Worm (Caenorhabditis elegans) whole organism, L2 larva: ENCODE data around the gene K09E3.7.

Experiments used
- C34F6.9 ChIP-seq: fragments of 150-350 bp; optimal IDR thresholded peaks from 2 replicates; lab custom pipeline; 2014; ENCODE audit warnings: missing biosample characterization, missing genetic modification characterization
- F13H6.1 ChIP-seq: sonication (generic microtip); optimal IDR thresholded peaks from 2 replicates; lab custom pipeline; 2016; ENCODE audit warnings: missing genetic modification characterization, missing compliant biosample characterization
- R02D3.7 ChIP-seq: fragments of 150-350 bp; optimal IDR thresholded peaks from 2 replicates; lab custom pipeline; 2014; ENCODE audit warnings: missing biosample characterization, missing genetic modification characterization
- Y55F3AM.14 ChIP-seq: fragments of 200-800 bp; sonication (Bioruptor generic); optimal IDR thresholded peaks from 2 replicates; lab custom pipeline; 2018; ENCODE audit warnings: mild to moderate bottlenecking, missing genetic modification characterization, missing compliant biosample characterization
- ZK546.5 ChIP-seq: sonication (generic microtip); optimal IDR thresholded peaks from 2 replicates; lab custom pipeline; 2017; ENCODE audit warnings: missing biosample characterization, missing genetic modification characterization
- alr-1 ChIP-seq: fragments of 150-350 bp; optimal IDR thresholded peaks from 2 replicates; lab custom pipeline; 2014; ENCODE audit warnings: missing biosample characterization, missing genetic modification characterization
- aly-2 ChIP-seq: fragments of 150-350 bp; optimal IDR thresholded peaks from 2 replicates; lab custom pipeline; 2014; ENCODE audit warnings: missing biosample characterization, missing genetic modification characterization
- blmp-1 ChIP-seq: sonication (generic microtip); optimal IDR thresholded peaks from 2 replicates; lab custom pipeline; 2017; ENCODE audit warnings: missing genetic modification characterization, mild to moderate bottlenecking, missing compliant biosample characterization, antibody characterized with exemption, moderate library complexity; ENCODE audit not compliant: insufficient read depth
- ceh-82 ChIP-seq: fragments of 150-350 bp; optimal IDR thresholded peaks from 2 replicates; lab custom pipeline; 2014; ENCODE audit warnings: missing biosample characterization, missing genetic modification characterization
- crh-2 ChIP-seq: sonication (generic microtip); optimal IDR thresholded peaks from 2 replicates; lab custom pipeline; 2017; ENCODE audit warnings: missing biosample characterization, missing genetic modification characterization
- dmd-4 ChIP-seq: sonication (generic microtip); optimal IDR thresholded peaks from 2 replicates; lab custom pipeline; 2017; ENCODE audit warnings: missing biosample characterization, missing genetic modification characterization
- egl-27 ChIP-seq: sonication (generic microtip); optimal IDR thresholded peaks from 3 replicates; lab custom pipeline; 2017; ENCODE audit warnings: missing biosample characterization, missing genetic modification reagents, missing genetic modification characterization
- elt-1 ChIP-seq: fragments of 150-350 bp; optimal IDR thresholded peaks from 2 replicates; lab custom pipeline; 2014; ENCODE audit warnings: missing biosample characterization, missing genetic modification characterization
- elt-3 ChIP-seq: sonication (generic microtip); optimal IDR thresholded peaks from 2 replicates; lab custom pipeline; 2017; ENCODE audit warnings: missing biosample characterization, missing genetic modification characterization
- fos-1 ChIP-seq: fragments of 150-350 bp; optimal IDR thresholded peaks from 2 replicates; lab custom pipeline; 2014; ENCODE audit warnings: missing biosample characterization, missing genetic modification characterization
- gmeb-1 ChIP-seq: fragments of 150-350 bp; optimal IDR thresholded peaks from 2 replicates; lab custom pipeline; 2014; ENCODE audit warnings: missing biosample characterization, missing genetic modification characterization
- mbf-1 ChIP-seq: sonication (generic microtip); optimal IDR thresholded peaks from 2 replicates; lab custom pipeline; 2017; ENCODE audit warnings: missing biosample characterization, missing genetic modification characterization
- nhr-21 ChIP-seq: fragments of 150-350 bp; optimal IDR thresholded peaks from 2 replicates; lab custom pipeline; 2014; ENCODE audit warnings: missing biosample characterization, missing genetic modification characterization
- nhr-237 ChIP-seq: fragments of 150-350 bp; optimal IDR thresholded peaks from 2 replicates; lab custom pipeline; 2014; ENCODE audit warnings: missing biosample characterization, missing genetic modification characterization
- nhr-25 ChIP-seq: fragments of 150-350 bp; sonication (generic microtip); optimal IDR thresholded peaks from 3 replicates; lab custom pipeline; 2014; ENCODE audit warnings: missing biosample characterization, missing genetic modification characterization
- nhr-77 ChIP-seq: fragments of 150-350 bp; optimal IDR thresholded peaks from 2 replicates; lab custom pipeline; 2014; ENCODE audit warnings: missing biosample characterization, missing genetic modification characterization
- peb-1 ChIP-seq: fragments of 150-350 bp; optimal IDR thresholded peaks from 2 replicates; lab custom pipeline; 2014; ENCODE audit warnings: missing biosample characterization, missing genetic modification characterization
- skn-1 ChIP-seq: sonication (generic microtip); optimal IDR thresholded peaks from 2 replicates; lab custom pipeline; 2017; ENCODE audit warnings: missing biosample characterization, missing genetic modification characterization
- sma-3 ChIP-seq: sonication (generic microtip); optimal IDR thresholded peaks from 2 replicates; lab custom pipeline; 2016; ENCODE audit warnings: missing genetic modification reagents, missing genetic modification characterization, missing compliant biosample characterization
- sma-9 ChIP-seq, 2 experiments: fragments of 150-350 bp in 1 of 2; sonication (generic microtip) in 1 of 2; optimal IDR thresholded peaks; 2 replicates each; lab custom pipeline; 2014 to 2016; ENCODE audit warnings: missing genetic modification characterization in 2 of 2, mild to moderate bottlenecking in 1 of 2, missing biosample characterization in 1 of 2, missing compliant biosample characterization in 1 of 2, missing genetic modification reagents in 1 of 2, moderate library complexity in 1 of 2
- snpc-4 ChIP-seq: fragments of 150-350 bp; optimal IDR thresholded peaks from 2 replicates; lab custom pipeline; 2014; ENCODE audit warnings: missing biosample characterization, missing genetic modification characterization
- unc-39 ChIP-seq: fragments of 150-350 bp; optimal IDR thresholded peaks from 2 replicates; lab custom pipeline; 2014; ENCODE audit warnings: missing biosample characterization, missing genetic modification characterization
- unc-55 ChIP-seq: fragments of 150-350 bp; sonication (generic microtip); optimal IDR thresholded peaks from 3 replicates; lab custom pipeline; 2014; ENCODE audit warnings: missing biosample characterization, missing genetic modification reagents, missing genetic modification characterization
- zag-1 ChIP-seq: fragments of 150-350 bp; optimal IDR thresholded peaks from 2 replicates; lab custom pipeline; 2014; ENCODE audit warnings: missing biosample characterization, missing genetic modification characterization
- ztf-1 ChIP-seq: fragments of 200-800 bp; sonication (Bioruptor generic); conservative IDR thresholded peaks from 2 replicates; pipeline ENCODE4 v1.3.6; 2022; ENCODE audit warnings: missing genetic modification characterization, missing compliant biosample characterization
- ztf-11 ChIP-seq: sonication (generic microtip); optimal IDR thresholded peaks from 2 replicates; lab custom pipeline; 2017; ENCODE audit warnings: missing biosample characterization, missing genetic modification characterization

The K09E3.7 gene

ce11 chrX:17100656-17101055 is 33.7 kb downstream of the K09E3.7 start, which contains the start of gene lido-2:
Gene lido-2, minus strand, starts transcription at chrX:17100756.
- TF ChIP-seq elt-3 (tag; lab: Kevin White, UChicago), result no peak
- no peak for TF ChIP-seq nhr-77
- TF ChIP-seq nhr-25, result no peak
- no peak for TF ChIP-seq ztf-1 (GFP tag; lab: Robert Waterston, UW)
- TF ChIP-seq unc-55 (GFP tag; lab: Kevin White, UChicago), result no peak
- TF ChIP-seq mbf-1 (tag; lab: Kevin White, UChicago), result no peak
- no peak for TF ChIP-seq nhr-21 (tag; lab: Kevin White, UChicago)
- TF ChIP-seq ztf-11, result no peak
- TF ChIP-seq fos-1 (tag; lab: Kevin White, UChicago), result no peak
- no peak for TF ChIP-seq ceh-82 (tag; lab: Kevin White, UChicago)
- TF ChIP-seq skn-1 (tag; lab: Kevin White, UChicago), result no peak
- no peak for TF ChIP-seq gmeb-1 (tag; lab: Kevin White, UChicago)
- TF ChIP-seq aly-2 (tag; lab: Kevin White, UChicago), result no peak
- TF ChIP-seq zag-1 (tag; lab: Kevin White, UChicago), result no peak
- no peak for TF ChIP-seq egl-27 (tag; lab: Kevin White, UChicago)
- TF ChIP-seq dmd-4 (tag; lab: Kevin White, UChicago), result no peak
- TF ChIP-seq, all 48 proteins: peak for 0

ce11 chrX:17096508-17097234 is 37.7 kb downstream of the K09E3.7 start, which contains the start of gene lido-1:
Gene lido-1, minus strand, starts transcription at chrX:17096558.
- TF ChIP-seq dmd-4 (tag; lab: Kevin White, UChicago) (no peak), elt-1 (tag; lab: Kevin White, UChicago) (peak; percentile 35), nhr-77 (no peak), sma-9 (GFP tag; optimal IDR thresholded peaks at IDR 0.05; lab: Kevin White, UChicago) (peak; percentile 9), sma-9 (tag; optimal IDR thresholded peaks at IDR 0.05; lab: Kevin White, UChicago) (no peak)

DNA sequence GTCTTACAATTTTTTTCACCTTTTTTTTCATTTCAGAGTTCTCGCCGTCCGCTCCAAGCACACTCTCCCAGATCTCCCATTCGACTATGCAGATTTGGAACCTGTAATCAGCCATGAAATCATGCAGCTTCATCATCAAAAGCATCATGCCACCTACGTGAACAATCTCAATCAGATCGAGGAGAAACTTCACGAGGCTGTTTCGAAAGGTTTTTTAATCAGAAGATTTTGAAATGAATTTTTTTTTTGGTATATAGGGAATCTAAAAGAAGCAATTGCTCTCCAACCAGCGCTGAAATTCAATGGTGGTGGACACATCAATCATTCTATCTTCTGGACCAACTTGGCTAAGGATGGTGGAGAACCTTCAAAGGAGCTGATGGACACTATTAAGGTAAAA is 41.1 kb downstream of the K09E3.7 start, which contains the start of gene C08A9.3:
Gene C08A9.3 (minus strand): TSS at position 101 of the 400 bp plus-strand sequence.
- TF ChIP-seq nhr-237 (no peak), sma-9 (GFP tag; optimal IDR thresholded peaks at IDR 0.05; lab: Kevin White, UChicago) (no peak), sma-9 (tag; optimal IDR thresholded peaks at IDR 0.05; lab: Kevin White, UChicago) (no peak), C34F6.9 (no peak), peb-1 (tag; lab: Kevin White, UChicago) (no peak), blmp-1 (no peak), alr-1 (tag; lab: Kevin White, UChicago) (no peak), crh-2 (tag; lab: Kevin White, UChicago) (no peak), sma-3 (GFP tag; lab: Kevin White, UChicago) (no peak), Y55F3AM.14 (no peak), nhr-21 (tag; lab: Kevin White, UChicago) (no peak), elt-1 (tag; lab: Kevin White, UChicago) (no peak), unc-39 (tag; lab: Kevin White, UChicago) (no peak), R02D3.7 (tag; lab: Kevin White, UChicago) (no peak), nhr-77 (no peak), ztf-11 (no peak)

DNA sequence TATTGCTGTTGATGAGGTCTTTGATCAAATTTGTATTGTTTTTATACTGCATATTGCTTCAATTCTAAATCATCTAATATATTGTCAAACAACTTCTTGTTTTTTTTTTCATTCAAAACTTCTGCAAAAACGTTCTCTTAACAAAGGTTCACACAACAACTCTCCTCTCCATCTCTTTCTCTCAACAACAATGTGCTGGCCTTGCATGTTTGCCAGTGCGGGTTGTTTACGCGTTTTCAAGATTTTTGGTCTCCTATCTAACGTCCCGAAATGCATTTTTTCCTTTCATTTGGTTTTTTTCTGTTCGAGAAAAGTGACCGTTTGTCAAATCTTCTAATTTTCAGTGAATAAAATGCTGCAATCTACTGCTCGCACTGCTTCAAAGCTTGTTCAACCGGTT is 41.9 kb downstream of the K09E3.7 start, which contains the start of gene sod-3:
Gene sod-3 (plus strand): TSS at position 338 of the 400 bp plus-strand sequence.
- no peak for TF ChIP-seq snpc-4 (tag; lab: Kevin White, UChicago)
- TF ChIP-seq nhr-25, result no peak
- no peak for TF ChIP-seq F13H6.1 (tag; lab: Kevin White, UChicago)
- no peak for TF ChIP-seq ZK546.5 (tag; lab: Kevin White, UChicago)
- TF ChIP-seq dmd-4 (tag; lab: Kevin White, UChicago), result no peak
- TF ChIP-seq, all 48 proteins: peak for 0
